Fruit fly (Drosophila melanogaster) whole organism, embryonic: ENCODE data around the gene CG43354.
A peak's percentile ranks its signal among the peaks of the same experiment; 100 is the strongest.

Experiments used
- Aef1 ChIP-seq: fragments of 200-800 bp; sonication (Bioruptor generic); IDR thresholded peaks from 3 replicates; pipeline ENCODE4 v1.3.6; 2022; ENCODE audit warnings: missing biosample characterization, missing genetic modification characterization
- BtbVII ChIP-seq: fragments of 200-800 bp; sonication (Bioruptor generic); optimal IDR thresholded peaks from 3 replicates; lab custom pipeline; 2017; ENCODE audit warnings: missing biosample characterization, mild to moderate bottlenecking, missing genetic modification characterization
- C15 ChIP-seq: fragments of 200-800 bp; sonication (Bioruptor generic); IDR thresholded peaks from 3 replicates; pipeline ENCODE4 v1.3.6; 2022; ENCODE audit warnings: missing biosample characterization, missing genetic modification characterization
- CG1024 ChIP-seq: fragments of 200-800 bp; sonication (Bioruptor generic); IDR thresholded peaks from 2 replicates; pipeline ENCODE4 v1.3.6; 2022; ENCODE audit warnings: missing biosample characterization, missing genetic modification characterization
- CG10321 ChIP-seq: fragments of 200-800 bp; sonication (Bioruptor generic); IDR thresholded peaks from 2 replicates; pipeline ENCODE4 v1.3.6; 2022; ENCODE audit warnings: missing biosample characterization, missing genetic modification characterization
- CG13296 ChIP-seq: fragments of 200-800 bp; sonication (Bioruptor generic); optimal IDR thresholded peaks from 3 replicates; lab custom pipeline; 2018; ENCODE audit warnings: missing biosample characterization, mild to moderate bottlenecking, missing genetic modification characterization
- CG14014 ChIP-seq: fragments of 200-800 bp; sonication (Bioruptor generic); IDR thresholded peaks from 2 replicates; pipeline ENCODE4 v1.3.6; 2022; ENCODE audit warnings: missing biosample characterization, missing genetic modification characterization
- CG1603 ChIP-seq: fragments of 200-800 bp; sonication (Bioruptor generic); optimal IDR thresholded peaks from 2 replicates; lab custom pipeline; 2019; ENCODE audit warnings: missing biosample characterization, mild to moderate bottlenecking, missing genetic modification characterization, moderate library complexity
- CG16863 ChIP-seq: fragments of 200-800 bp; sonication (Bioruptor generic); optimal IDR thresholded peaks from 3 replicates; lab custom pipeline; 2016; ENCODE audit warnings: missing biosample characterization, missing genetic modification characterization
- CG2712 ChIP-seq: fragments of 200-800 bp; optimal IDR thresholded peaks from 3 replicates; lab custom pipeline; 2019; ENCODE audit warnings: missing biosample characterization, mild to moderate bottlenecking, missing genetic modification characterization, moderate library complexity
- CG31224 ChIP-seq: fragments of 200-800 bp; sonication (Bioruptor generic); IDR thresholded peaks from 2 replicates; pipeline ENCODE4 v1.3.6; 2022; ENCODE audit warnings: missing biosample characterization, missing genetic modification characterization
- CG33213 ChIP-seq: fragments of 200-800 bp; sonication (Bioruptor generic); optimal IDR thresholded peaks from 3 replicates; lab custom pipeline; 2016; ENCODE audit warnings: missing biosample characterization, missing genetic modification characterization
- CG4730 ChIP-seq: fragments of 200-800 bp; sonication (Bioruptor generic); IDR thresholded peaks from 2 replicates; pipeline ENCODE4 v1.3.6; 2022; ENCODE audit warnings: missing biosample characterization, missing genetic modification characterization
- CG5245 ChIP-seq: fragments of 200-800 bp; sonication (Bioruptor generic); optimal IDR thresholded peaks from 3 replicates; lab custom pipeline; 2016; ENCODE audit warnings: missing biosample characterization, missing genetic modification characterization
- CG6813 ChIP-seq: fragments of 200-800 bp; sonication (Bioruptor generic); optimal IDR thresholded peaks from 2 replicates; lab custom pipeline; 2017; ENCODE audit warnings: missing biosample characterization, missing genetic modification characterization, mild to moderate bottlenecking, moderate library complexity, missing genetic modification reagents
- CG8290 ChIP-seq, 3 experiments: fragments of 200-800 bp; sonication (Bioruptor generic); optimal IDR thresholded peaks; 2 replicates each; lab custom pipeline; 2016 to 2019; ENCODE audit warnings: missing biosample characterization in 3 of 3, missing genetic modification characterization in 3 of 3, mild to moderate bottlenecking in 2 of 3, moderate library complexity in 1 of 3
- CG9797 ChIP-seq: fragments of 200-800 bp; sonication (Bioruptor generic); optimal IDR thresholded peaks from 3 replicates; lab custom pipeline; 2018; ENCODE audit warnings: missing biosample characterization, mild to moderate bottlenecking, missing genetic modification characterization
- D ChIP-seq, 2 experiments: fragments of 200-800 bp in 1 of 2; fragments of >200 bp in 1 of 2; sonication (Bioruptor generic) in 1 of 2; optimal IDR thresholded peaks; 2 replicates in 1 of 2; 3 replicates in 1 of 2; lab custom pipeline; 2017; ENCODE audit warnings: mild to moderate bottlenecking in 1 of 2, missing biosample characterization in 1 of 2, missing genetic modification characterization in 1 of 2, missing genetic modification reagents in 1 of 2
- Dip2 ChIP-seq: fragments of 200-800 bp; sonication (Bioruptor generic); IDR thresholded peaks from 2 replicates; pipeline ENCODE4 v1.3.6; 2022; ENCODE audit warnings: missing biosample characterization, missing genetic modification characterization
- E2f1 ChIP-seq: fragments of 200-800 bp; sonication (Bioruptor generic); IDR thresholded peaks from 2 replicates; pipeline ENCODE4 v1.3.6; 2022; ENCODE audit warnings: missing biosample characterization, missing genetic modification characterization
- E2f2 ChIP-seq: fragments of 200-800 bp; sonication (Bioruptor generic); IDR thresholded peaks from 2 replicates; pipeline ENCODE4 v1.3.6; 2022; ENCODE audit warnings: missing biosample characterization, missing genetic modification characterization
- Fer3 ChIP-seq: fragments of 200-800 bp; sonication (Bioruptor generic); optimal IDR thresholded peaks from 2 replicates; lab custom pipeline; 2018; ENCODE audit warnings: missing biosample characterization, mild to moderate bottlenecking, missing genetic modification characterization, moderate library complexity
- GATAe ChIP-seq: fragments of 200-800 bp; sonication (Bioruptor generic); conservative IDR thresholded peaks from 2 replicates; pipeline ENCODE4 v1.3.6; 2022; ENCODE audit warnings: missing biosample characterization, missing genetic modification characterization
- H15 ChIP-seq: fragments of 200-800 bp; sonication (Bioruptor generic); IDR thresholded peaks from 3 replicates; pipeline ENCODE4 v1.3.6; 2022; ENCODE audit warnings: missing biosample characterization, missing genetic modification characterization
- Hr78 ChIP-seq, 2 experiments: fragments of 200-800 bp in 1 of 2; fragments of >200 bp in 1 of 2; sonication (Bioruptor generic) in 1 of 2; optimal IDR thresholded peaks; 2 replicates each; lab custom pipeline; 2017 to 2019; ENCODE audit warnings: missing biosample characterization in 2 of 2, missing genetic modification characterization in 2 of 2, mild to moderate bottlenecking in 1 of 2, moderate library complexity in 1 of 2
- Jarid2 ChIP-seq: fragments of 200-800 bp; sonication (Bioruptor generic); optimal IDR thresholded peaks from 3 replicates; lab custom pipeline; 2017; ENCODE audit warnings: mild to moderate bottlenecking, missing biosample characterization, missing genetic modification reagents, missing genetic modification characterization
- NC2α ChIP-seq: fragments of 200-800 bp; sonication (Bioruptor generic); optimal IDR thresholded peaks from 2 replicates; lab custom pipeline; 2016; ENCODE audit warnings: missing biosample characterization, missing genetic modification characterization
- Nf-YB ChIP-seq: fragments of 200-800 bp; sonication (Bioruptor generic); optimal IDR thresholded peaks from 3 replicates; lab custom pipeline; 2019; ENCODE audit warnings: missing biosample characterization, mild to moderate bottlenecking, missing genetic modification characterization, moderate library complexity
- Side ChIP-seq: fragments of 200-800 bp; sonication (Bioruptor generic); optimal IDR thresholded peaks from 2 replicates; lab custom pipeline; 2016; ENCODE audit warnings: missing biosample characterization, missing genetic modification characterization
- Sox102F ChIP-seq: fragments of 200-800 bp; sonication (Bioruptor generic); optimal IDR thresholded peaks from 2 replicates; lab custom pipeline; 2018; ENCODE audit warnings: missing biosample characterization, mild to moderate bottlenecking, missing genetic modification characterization, moderate library complexity
- Xrp1 ChIP-seq: fragments of 200-800 bp; sonication (Bioruptor generic); IDR thresholded peaks from 2 replicates; pipeline ENCODE4 v1.3.6; 2022; ENCODE audit warnings: missing biosample characterization, missing genetic modification characterization
- amos ChIP-seq: fragments of 200-800 bp; sonication (Bioruptor generic); IDR thresholded peaks from 2 replicates; pipeline ENCODE4 v1.3.6; 2022; ENCODE audit warnings: missing biosample characterization, missing genetic modification characterization; ENCODE audit not compliant: partially characterized antibody
- ap ChIP-seq: fragments of 200-800 bp; sonication (Bioruptor generic); IDR thresholded peaks from 2 replicates; pipeline ENCODE4 v1.3.6; 2022; ENCODE audit warnings: missing biosample characterization, missing genetic modification characterization
- ato ChIP-seq: fragments of 200-800 bp; sonication (Bioruptor generic); IDR thresholded peaks from 2 replicates; pipeline ENCODE4 v1.3.6; 2022; ENCODE audit warnings: missing biosample characterization, missing genetic modification characterization; ENCODE audit not compliant: partially characterized antibody
- bcd ChIP-seq: fragments of 200-800 bp; sonication (Bioruptor generic); optimal IDR thresholded peaks from 2 replicates; lab custom pipeline; 2017; ENCODE audit warnings: missing biosample characterization, mild to moderate bottlenecking, missing genetic modification characterization
- bowl ChIP-seq: fragments of 200-800 bp; sonication (Bioruptor generic); IDR thresholded peaks from 2 replicates; pipeline ENCODE4 v1.3.6; 2022; ENCODE audit warnings: missing biosample characterization, missing genetic modification characterization
- dan ChIP-seq: fragments of 200-800 bp; sonication (Bioruptor generic); IDR thresholded peaks from 2 replicates; pipeline ENCODE4 v1.3.6; 2022; ENCODE audit warnings: missing biosample characterization, missing genetic modification characterization
- dmrt99B ChIP-seq: fragments of 200-800 bp; sonication (Bioruptor generic); optimal IDR thresholded peaks from 2 replicates; lab custom pipeline; 2018; ENCODE audit warnings: missing biosample characterization, mild to moderate bottlenecking, missing genetic modification characterization, moderate library complexity
- en ChIP-seq: fragments of 200-800 bp; sonication (Bioruptor generic); optimal IDR thresholded peaks from 2 replicates; lab custom pipeline; 2016; ENCODE audit warnings: missing biosample characterization, missing genetic modification characterization
- gce ChIP-seq: fragments of 200-800 bp; sonication (Bioruptor generic); IDR thresholded peaks from 3 replicates; pipeline ENCODE4 v1.3.6; 2022; ENCODE audit warnings: missing biosample characterization, missing genetic modification characterization
- grn ChIP-seq: fragments of 200-800 bp; sonication (Bioruptor generic); optimal IDR thresholded peaks from 3 replicates; lab custom pipeline; 2017; ENCODE audit warnings: missing biosample characterization, missing genetic modification characterization
- jing ChIP-seq: fragments of 200-800 bp; sonication (Bioruptor generic); optimal IDR thresholded peaks from 2 replicates; lab custom pipeline; 2018; ENCODE audit warnings: missing biosample characterization, mild to moderate bottlenecking, missing genetic modification characterization
- mld ChIP-seq: fragments of 200-800 bp; sonication (Bioruptor generic); IDR thresholded peaks from 3 replicates; pipeline ENCODE4 v1.3.6; 2022; ENCODE audit warnings: missing biosample characterization, missing genetic modification characterization; ENCODE audit not compliant: partially characterized antibody
- nmo ChIP-seq: fragments of 200-800 bp; sonication (Bioruptor generic); optimal IDR thresholded peaks from 2 replicates; lab custom pipeline; 2018; ENCODE audit warnings: missing biosample characterization, mild to moderate bottlenecking, missing genetic modification characterization, moderate library complexity
- pros ChIP-seq: fragments of 200-800 bp; sonication (Bioruptor generic); optimal IDR thresholded peaks from 3 replicates; lab custom pipeline; 2019; ENCODE audit warnings: missing biosample characterization, mild to moderate bottlenecking, missing genetic modification characterization, moderate library complexity
- psq ChIP-seq: fragments of 200-800 bp; sonication (Bioruptor generic); optimal IDR thresholded peaks from 2 replicates; lab custom pipeline; 2017; ENCODE audit warnings: missing biosample characterization, missing genetic modification characterization
- tap ChIP-seq: fragments of 200-800 bp; optimal IDR thresholded peaks from 3 replicates; lab custom pipeline; 2019; ENCODE audit warnings: missing biosample characterization, mild to moderate bottlenecking, missing genetic modification characterization, moderate library complexity
- vfl ChIP-seq: fragments of 200-800 bp; sonication (Bioruptor generic); optimal IDR thresholded peaks from 2 replicates; lab custom pipeline; 2016; ENCODE audit warnings: missing biosample characterization, missing genetic modification characterization
- vnd ChIP-seq: fragments of 200-800 bp; sonication (Bioruptor generic); IDR thresholded peaks from 3 replicates; pipeline ENCODE4 v1.3.6; 2022; ENCODE audit warnings: missing biosample characterization, missing genetic modification characterization; ENCODE audit not compliant: partially characterized antibody

CG43354 gene

DNA sequence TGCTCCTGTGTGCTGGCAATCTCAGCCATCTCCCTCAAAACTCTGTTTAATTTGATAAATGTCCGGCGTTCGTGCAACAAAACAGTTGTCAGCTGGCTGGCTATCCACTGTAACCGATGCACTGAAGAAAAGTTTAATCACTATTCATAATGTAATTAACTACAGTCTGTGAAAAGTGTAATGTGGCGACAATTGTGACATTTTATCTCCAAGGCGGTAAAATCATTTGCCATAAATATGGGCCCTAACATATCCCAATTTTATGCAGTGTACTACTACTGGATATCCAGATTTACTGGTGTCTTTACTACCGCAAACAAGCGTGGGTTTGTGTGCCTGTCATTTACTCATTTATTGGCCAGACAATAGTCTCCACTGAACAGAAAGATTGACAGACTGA is 19.5 kb upstream of the CG43354 start (continued):
- TF ChIP-seq Nf-YB (GFP tag; lab: Kevin White, UChicago), result no peak
- TF ChIP-seq vnd, result no peak
- TF ChIP-seq E2f1 (GFP tag; lab: Robert Waterston, UW), result peak; percentile 46; the same call in 1 of the 2 replicates
- TF ChIP-seq mld (GFP tag; lab: Robert Waterston, UW), result no peak
- TF ChIP-seq Dip2 (GFP tag; lab: Robert Waterston, UW), result no peak
- no peak for TF ChIP-seq bowl (GFP tag; lab: Robert Waterston, UW)
- TF ChIP-seq NC2α, result no peak
- TF ChIP-seq Side (GFP tag; lab: Kevin White, UChicago), result peak; percentile 4
- TF ChIP-seq E2f2 (GFP tag; lab: Robert Waterston, UW), result no peak
- peak; percentile 1 for TF ChIP-seq tap (tag; lab: Kevin White, UChicago)
- TF ChIP-seq CG8290 (GFP tag; optimal IDR thresholded peaks at IDR 0.05; lab: Kevin White, UChicago), result no peak
- TF ChIP-seq CG8290 (tag; optimal IDR thresholded peaks at IDR 0.05; lab: Kevin White, UChicago), result peak in 1 of 2 experiments; percentile 59
- no peak for TF ChIP-seq CG9797
- TF ChIP-seq grn, result no peak
- TF ChIP-seq CG1024 (GFP tag; lab: Robert Waterston, UW), result peak; percentile 32; the same call in 1 of the 2 replicates
- no peak for TF ChIP-seq Hr78 (GFP tag; optimal IDR thresholded peaks at IDR 0.05; lab: Kevin White, UChicago)
- TF ChIP-seq gce (GFP tag; lab: Robert Waterston, UW), result peak; percentile 65; the same call in 1 of the 3 replicates
- peak; percentile 21; the same call in 1 of the 2 replicates for TF ChIP-seq Xrp1 (GFP tag; lab: Robert Waterston, UW)
- TF ChIP-seq en, result peak; percentile 34
- TF ChIP-seq CG6813 (GFP tag; lab: Kevin White, UChicago), result no peak
- TF ChIP-seq CG31224 (GFP tag; lab: Robert Waterston, UW), result peak; percentile 11; the same call in 1 of the 2 replicates
- TF ChIP-seq psq (GFP tag; lab: Kevin White, UChicago), result no peak
- no peak for TF ChIP-seq CG33213 (GFP tag; lab: Kevin White, UChicago)
- no peak for TF ChIP-seq BtbVII
- TF ChIP-seq Aef1, result peak; percentile 54; the same call in 1 of the 3 replicates
- TF ChIP-seq pros (GFP tag; lab: Kevin White, UChicago), result no peak
- no peak for TF ChIP-seq Jarid2 (GFP tag; lab: Kevin White, UChicago)
- peak; percentile 48 for TF ChIP-seq CG2712 (tag; lab: Kevin White, UChicago)
- no peak for TF ChIP-seq ato (GFP tag; lab: Robert Waterston, UW)
- TF ChIP-seq bcd, result peak; percentile 20
- peak; percentile 37 for TF ChIP-seq Fer3 (tag; lab: Kevin White, UChicago)
- no peak for TF ChIP-seq C15
- no peak for TF ChIP-seq vfl (GFP tag; lab: Kevin White, UChicago)
- no peak for TF ChIP-seq CG5245 (GFP tag; lab: Kevin White, UChicago)
- no peak for TF ChIP-seq dan
- no peak for TF ChIP-seq CG4730 (GFP tag; lab: Robert Waterston, UW)
- 0 out of 2 replicates have a peak, but pooled peaks have one; percentile 54 for TF ChIP-seq CG14014 (GFP tag; lab: Robert Waterston, UW)
- no peak for TF ChIP-seq GATAe
- TF ChIP-seq Sox102F (GFP tag; lab: Kevin White, UChicago), result peak; percentile 77
- TF ChIP-seq ap, result peak; percentile 46; the same call in 1 of the 2 replicates
- peak; percentile 3 for TF ChIP-seq jing (GFP tag; lab: Kevin White, UChicago)
- no peak for TF ChIP-seq CG16863 (GFP tag; lab: Kevin White, UChicago)
- peak; percentile 64 for TF ChIP-seq dmrt99B (tag; lab: Kevin White, UChicago)
- 0 out of 3 replicates have a peak, but pooled peaks have one; percentile 41 for TF ChIP-seq H15 (GFP tag; lab: Robert Waterston, UW)
- TF ChIP-seq CG10321 (GFP tag; lab: Robert Waterston, UW), result no peak
- no peak for TF ChIP-seq amos (GFP tag; lab: Robert Waterston, UW)
- no peak for TF ChIP-seq CG13296 (GFP tag; lab: Kevin White, UChicago)
- peak; percentile 80 for TF ChIP-seq CG1603 (tag; lab: Kevin White, UChicago)
- TF ChIP-seq nmo (GFP tag; lab: Kevin White, UChicago), result no peak
- no peak for TF ChIP-seq D (optimal IDR thresholded peaks at IDR 0.05; lab: Kevin White, UChicago)
- peak; percentile 29 for TF ChIP-seq D (GFP tag; optimal IDR thresholded peaks at IDR 0.05; lab: Kevin White, UChicago)
